Worm (Caenorhabditis elegans): ENCODE data around the gene kcc-1.

- TF ChIP-seq nhr-76 (tag; optimal IDR thresholded peaks at IDR 0.05) (no peak), dmd-6 (GFP tag; IDR thresholded peaks at IDR 0.05) (peak; percentile 94), fos-1 (tag; optimal IDR thresholded peaks at IDR 0.05) (no peak)
Observed at ce11 chrIV:7182818-7183217, 23.3 kb upstream of the kcc-1 start.

Data from whole organism, L4 larva.